Worm (Caenorhabditis elegans): ENCODE measurements around the gene lipl-4.

DNA sequence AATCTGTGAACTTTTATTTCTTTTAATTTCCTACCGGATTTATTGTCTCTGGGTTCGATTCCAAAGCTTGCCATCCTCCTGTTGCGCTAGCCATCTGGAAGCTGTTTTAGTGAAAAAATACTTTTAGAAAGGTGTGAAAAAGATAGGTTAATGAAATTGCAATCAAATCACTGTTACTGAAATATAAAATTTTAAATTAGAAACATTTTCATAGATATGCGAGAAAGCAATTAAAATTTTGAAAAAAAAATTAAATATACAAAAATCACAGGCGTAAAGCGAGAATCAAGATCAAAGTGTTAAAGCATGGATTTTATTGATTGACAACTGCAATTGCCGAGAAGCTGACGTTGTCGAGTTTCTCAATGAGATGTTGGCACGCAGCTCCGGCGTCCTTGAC is 40.3 kb upstream of the lipl-4 start, which contains the start of gene ubh-2:
- TF ChIP-seq unc-62 (GFP tag; optimal IDR thresholded peaks at IDR 0.05) (no peak), snpc-4 (tag; optimal IDR thresholded peaks at IDR 0.05) (no peak), ztf-11 (tag; optimal IDR thresholded peaks at IDR 0.05) (no peak)
